Worm (Caenorhabditis elegans) whole organism, late embryonic: ENCODE measurements around the gene ugt-12.

ENCODE experiments used
- ceh-9 ChIP-seq: sonication (generic microtip); optimal IDR thresholded peaks from 2 replicates; lab custom pipeline; 2016; ENCODE audit warnings: mild to moderate bottlenecking, missing genetic modification characterization, inconsistent platforms, missing compliant biosample characterization
- che-1 ChIP-seq: sonication (generic microtip); optimal IDR thresholded peaks from 2 replicates; lab custom pipeline; 2016; ENCODE audit warnings: mild to moderate bottlenecking, missing genetic modification characterization, missing compliant biosample characterization
- eyg-1 ChIP-seq: sonication (generic microtip); optimal IDR thresholded peaks from 2 replicates; lab custom pipeline; 2016; ENCODE audit warnings: missing genotype, missing genetic modification characterization, missing compliant biosample characterization
- hlh-15 ChIP-seq: sonication (generic microtip); optimal IDR thresholded peaks from 2 replicates; lab custom pipeline; 2016; ENCODE audit warnings: missing genetic modification characterization, missing compliant biosample characterization
- hlh-30 ChIP-seq: sonication (generic microtip); optimal IDR thresholded peaks from 2 replicates; lab custom pipeline; 2017; ENCODE audit warnings: antibody characterized with exemption, missing genetic modification characterization, missing compliant biosample characterization; ENCODE audit not compliant: insufficient read depth
- lim-6 ChIP-seq: sonication (generic microtip); optimal IDR thresholded peaks from 2 replicates; lab custom pipeline; 2016; ENCODE audit warnings: missing genetic modification characterization, missing compliant biosample characterization
- lin-11 ChIP-seq: fragments of 200-800 bp; sonication (Bioruptor generic); optimal IDR thresholded peaks from 2 replicates; lab custom pipeline; 2018; ENCODE audit warnings: mild to moderate bottlenecking, missing genetic modification characterization, missing compliant biosample characterization
- tbx-2 ChIP-seq: sonication (generic microtip); optimal IDR thresholded peaks from 2 replicates; lab custom pipeline; 2016; ENCODE audit warnings: missing genetic modification characterization, missing compliant biosample characterization
- ztf-16 ChIP-seq: sonication (generic microtip); optimal IDR thresholded peaks from 2 replicates; lab custom pipeline; 2017; ENCODE audit warnings: missing genetic modification characterization, missing compliant biosample characterization

ce11 chrV:4877587-4877986, 11.8 kb downstream of the ugt-12 start, which contains the start of gene T19H12.6:
- TF ChIP-seq lim-6: no peak
- TF ChIP-seq ztf-16: no peak
- TF ChIP-seq ceh-9 (tag; lab: Kevin White, UChicago): no peak
- TF ChIP-seq hlh-30 (tag; lab: Kevin White, UChicago): no peak
- no peak for TF ChIP-seq lin-11 (tag; lab: Kevin White, UChicago)
- no peak for TF ChIP-seq che-1 (tag; lab: Kevin White, UChicago)
- TF ChIP-seq hlh-15 (tag; lab: Kevin White, UChicago): no peak
- TF ChIP-seq tbx-2 (tag; lab: Kevin White, UChicago): no peak
- no peak for TF ChIP-seq eyg-1
